Worm (Caenorhabditis elegans) whole organism, L2 larva: ENCODE results near the gene H23L24.4.

Source experiments
- C34F6.9 ChIP-seq: fragments of 150-350 bp; optimal IDR thresholded peaks from 2 replicates; lab custom pipeline; 2014; ENCODE audit warnings: missing biosample characterization, missing genetic modification characterization
- F13H6.1 ChIP-seq: sonication (generic microtip); optimal IDR thresholded peaks from 2 replicates; lab custom pipeline; 2016; ENCODE audit warnings: missing genetic modification characterization, missing compliant biosample characterization
- R02D3.7 ChIP-seq: fragments of 150-350 bp; optimal IDR thresholded peaks from 2 replicates; lab custom pipeline; 2014; ENCODE audit warnings: missing biosample characterization, missing genetic modification characterization
- Y55F3AM.14 ChIP-seq: fragments of 200-800 bp; sonication (Bioruptor generic); optimal IDR thresholded peaks from 2 replicates; lab custom pipeline; 2018; ENCODE audit warnings: mild to moderate bottlenecking, missing genetic modification characterization, missing compliant biosample characterization
- ZK546.5 ChIP-seq: sonication (generic microtip); optimal IDR thresholded peaks from 2 replicates; lab custom pipeline; 2017; ENCODE audit warnings: missing biosample characterization, missing genetic modification characterization
- alr-1 ChIP-seq: fragments of 150-350 bp; optimal IDR thresholded peaks from 2 replicates; lab custom pipeline; 2014; ENCODE audit warnings: missing biosample characterization, missing genetic modification characterization
- aly-2 ChIP-seq: fragments of 150-350 bp; optimal IDR thresholded peaks from 2 replicates; lab custom pipeline; 2014; ENCODE audit warnings: missing biosample characterization, missing genetic modification characterization
- ama-1 ChIP-seq: fragments of 150-350 bp; optimal IDR thresholded peaks from 2 replicates; lab custom pipeline; 2018; ENCODE audit warnings: inconsistent platforms
- blmp-1 ChIP-seq: sonication (generic microtip); optimal IDR thresholded peaks from 2 replicates; lab custom pipeline; 2017; ENCODE audit warnings: missing genetic modification characterization, mild to moderate bottlenecking, missing compliant biosample characterization, antibody characterized with exemption, moderate library complexity; ENCODE audit not compliant: insufficient read depth
- ceh-16 ChIP-seq: fragments of 150-350 bp; optimal IDR thresholded peaks from 2 replicates; lab custom pipeline; 2014; ENCODE audit warnings: missing biosample characterization, missing genetic modification characterization
- ceh-82 ChIP-seq: fragments of 150-350 bp; optimal IDR thresholded peaks from 2 replicates; lab custom pipeline; 2014; ENCODE audit warnings: missing biosample characterization, missing genetic modification characterization
- crh-2 ChIP-seq: sonication (generic microtip); optimal IDR thresholded peaks from 2 replicates; lab custom pipeline; 2017; ENCODE audit warnings: missing biosample characterization, missing genetic modification characterization
- dmd-4 ChIP-seq: sonication (generic microtip); optimal IDR thresholded peaks from 2 replicates; lab custom pipeline; 2017; ENCODE audit warnings: missing biosample characterization, missing genetic modification characterization
- egl-27 ChIP-seq: sonication (generic microtip); optimal IDR thresholded peaks from 3 replicates; lab custom pipeline; 2017; ENCODE audit warnings: missing biosample characterization, missing genetic modification reagents, missing genetic modification characterization
- elt-1 ChIP-seq: fragments of 150-350 bp; optimal IDR thresholded peaks from 2 replicates; lab custom pipeline; 2014; ENCODE audit warnings: missing biosample characterization, missing genetic modification characterization
- elt-3 ChIP-seq: sonication (generic microtip); optimal IDR thresholded peaks from 2 replicates; lab custom pipeline; 2017; ENCODE audit warnings: missing biosample characterization, missing genetic modification characterization
- fos-1 ChIP-seq: fragments of 150-350 bp; optimal IDR thresholded peaks from 2 replicates; lab custom pipeline; 2014; ENCODE audit warnings: missing biosample characterization, missing genetic modification characterization
- gmeb-1 ChIP-seq: fragments of 150-350 bp; optimal IDR thresholded peaks from 2 replicates; lab custom pipeline; 2014; ENCODE audit warnings: missing biosample characterization, missing genetic modification characterization
- lin-11 ChIP-seq: fragments of 150-350 bp; sonication (generic microtip); optimal IDR thresholded peaks from 2 replicates; lab custom pipeline; 2014; ENCODE audit warnings: missing biosample characterization, missing genetic modification characterization, inconsistent platforms, mixed read lengths
- lin-13 ChIP-seq: fragments of 150-350 bp; optimal IDR thresholded peaks from 2 replicates; lab custom pipeline; 2014; ENCODE audit warnings: missing biosample characterization, missing genetic modification reagents, missing genetic modification characterization
- lin-39 ChIP-seq: fragments of 150-350 bp; optimal IDR thresholded peaks from 2 replicates; lab custom pipeline; 2014; ENCODE audit warnings: missing biosample characterization, missing genetic modification reagents, missing genetic modification characterization
- lsy-2 ChIP-seq, 2 experiments: fragments of 150-350 bp in 1 of 2; sonication (generic microtip) in 1 of 2; optimal IDR thresholded peaks; 2 replicates each; lab custom pipeline; 2014 to 2017; ENCODE audit warnings: missing biosample characterization in 2 of 2, missing genetic modification characterization in 2 of 2
- mab-5 ChIP-seq: fragments of 150-350 bp; optimal IDR thresholded peaks from 2 replicates; lab custom pipeline; 2014; ENCODE audit warnings: missing biosample characterization, missing genetic modification characterization
- mbf-1 ChIP-seq: sonication (generic microtip); optimal IDR thresholded peaks from 2 replicates; lab custom pipeline; 2017; ENCODE audit warnings: missing biosample characterization, missing genetic modification characterization
- mdl-1 ChIP-seq, 2 experiments: fragments of 150-350 bp in 1 of 2; sonication (generic microtip) in 1 of 2; optimal IDR thresholded peaks; 2 replicates each; lab custom pipeline; 2017; ENCODE audit warnings: missing biosample characterization in 2 of 2, missing genetic modification characterization in 2 of 2
- nhr-10 ChIP-seq: sonication (generic microtip); optimal IDR thresholded peaks from 2 replicates; lab custom pipeline; 2017; ENCODE audit warnings: missing biosample characterization, missing genetic modification characterization
- nhr-11 ChIP-seq: fragments of 150-350 bp; optimal IDR thresholded peaks from 2 replicates; lab custom pipeline; 2014; ENCODE audit warnings: missing biosample characterization, missing genetic modification characterization
- nhr-12 ChIP-seq: fragments of 150-350 bp; optimal IDR thresholded peaks from 2 replicates; lab custom pipeline; 2014; ENCODE audit warnings: missing biosample characterization, missing genetic modification characterization
- nhr-129 ChIP-seq: fragments of 150-350 bp; optimal IDR thresholded peaks from 2 replicates; lab custom pipeline; 2014; ENCODE audit warnings: missing biosample characterization, missing genetic modification characterization
- nhr-21 ChIP-seq: fragments of 150-350 bp; optimal IDR thresholded peaks from 2 replicates; lab custom pipeline; 2014; ENCODE audit warnings: missing biosample characterization, missing genetic modification characterization
- nhr-23 ChIP-seq: fragments of 150-350 bp; optimal IDR thresholded peaks from 2 replicates; lab custom pipeline; 2014; ENCODE audit warnings: missing biosample characterization, missing genetic modification reagents, missing genetic modification characterization
- nhr-237 ChIP-seq: fragments of 150-350 bp; optimal IDR thresholded peaks from 2 replicates; lab custom pipeline; 2014; ENCODE audit warnings: missing biosample characterization, missing genetic modification characterization
- nhr-25 ChIP-seq: fragments of 150-350 bp; sonication (generic microtip); optimal IDR thresholded peaks from 3 replicates; lab custom pipeline; 2014; ENCODE audit warnings: missing biosample characterization, missing genetic modification characterization
- nhr-6 ChIP-seq: fragments of 150-350 bp; optimal IDR thresholded peaks from 2 replicates; lab custom pipeline; 2014; ENCODE audit warnings: missing biosample characterization, missing genetic modification characterization
- nhr-77 ChIP-seq: fragments of 150-350 bp; optimal IDR thresholded peaks from 2 replicates; lab custom pipeline; 2014; ENCODE audit warnings: missing biosample characterization, missing genetic modification characterization
- peb-1 ChIP-seq: fragments of 150-350 bp; optimal IDR thresholded peaks from 2 replicates; lab custom pipeline; 2014; ENCODE audit warnings: missing biosample characterization, missing genetic modification characterization
- sem-4 ChIP-seq: fragments of 150-350 bp; optimal IDR thresholded peaks from 2 replicates; lab custom pipeline; 2014; ENCODE audit warnings: missing biosample characterization, missing genetic modification reagents, missing genetic modification characterization
- skn-1 ChIP-seq: sonication (generic microtip); optimal IDR thresholded peaks from 2 replicates; lab custom pipeline; 2017; ENCODE audit warnings: missing biosample characterization, missing genetic modification characterization
- sma-3 ChIP-seq: sonication (generic microtip); optimal IDR thresholded peaks from 2 replicates; lab custom pipeline; 2016; ENCODE audit warnings: missing genetic modification reagents, missing genetic modification characterization, missing compliant biosample characterization
- sma-9 ChIP-seq, 2 experiments: fragments of 150-350 bp in 1 of 2; sonication (generic microtip) in 1 of 2; optimal IDR thresholded peaks; 2 replicates each; lab custom pipeline; 2014 to 2016; ENCODE audit warnings: missing genetic modification characterization in 2 of 2, mild to moderate bottlenecking in 1 of 2, missing biosample characterization in 1 of 2, missing compliant biosample characterization in 1 of 2, missing genetic modification reagents in 1 of 2, moderate library complexity in 1 of 2
- snpc-4 ChIP-seq: fragments of 150-350 bp; optimal IDR thresholded peaks from 2 replicates; lab custom pipeline; 2014; ENCODE audit warnings: missing biosample characterization, missing genetic modification characterization
- unc-39 ChIP-seq: fragments of 150-350 bp; optimal IDR thresholded peaks from 2 replicates; lab custom pipeline; 2014; ENCODE audit warnings: missing biosample characterization, missing genetic modification characterization
- unc-55 ChIP-seq: fragments of 150-350 bp; sonication (generic microtip); optimal IDR thresholded peaks from 3 replicates; lab custom pipeline; 2014; ENCODE audit warnings: missing biosample characterization, missing genetic modification reagents, missing genetic modification characterization
- unc-62 ChIP-seq: fragments of 150-350 bp; optimal IDR thresholded peaks from 2 replicates; lab custom pipeline; 2014; ENCODE audit warnings: missing biosample characterization, missing genetic modification reagents, missing genetic modification characterization
- zag-1 ChIP-seq: fragments of 150-350 bp; optimal IDR thresholded peaks from 2 replicates; lab custom pipeline; 2014; ENCODE audit warnings: missing biosample characterization, missing genetic modification characterization
- ztf-1 ChIP-seq: fragments of 200-800 bp; sonication (Bioruptor generic); conservative IDR thresholded peaks from 2 replicates; pipeline ENCODE4 v1.3.6; 2022; ENCODE audit warnings: missing genetic modification characterization, missing compliant biosample characterization
- ztf-11 ChIP-seq: sonication (generic microtip); optimal IDR thresholded peaks from 2 replicates; lab custom pipeline; 2017; ENCODE audit warnings: missing biosample characterization, missing genetic modification characterization
- ztf-4 ChIP-seq: fragments of 150-350 bp; optimal IDR thresholded peaks from 2 replicates; lab custom pipeline; 2014; ENCODE audit warnings: missing biosample characterization, missing genetic modification characterization

Gene H23L24.4

ce11 chrIV:8743654-8744332 is 38.4 kb upstream of the H23L24.4 start, which contains the start of gene F21D5.7:
TSS of gene F21D5.7 (minus strand) at chrIV:8743704.
- no peak for TF ChIP-seq elt-3 (tag; lab: Kevin White, UChicago)
- no peak for TF ChIP-seq mbf-1
- peak; percentile 31 for TF ChIP-seq snpc-4 (tag; lab: Kevin White, UChicago)
- peak; percentile 89 for TF ChIP-seq gmeb-1 (tag; lab: Kevin White, UChicago)
- no peak for TF ChIP-seq nhr-11 (tag; lab: Kevin White, UChicago)
- no peak for TF ChIP-seq aly-2 (tag; lab: Kevin White, UChicago)
- TF ChIP-seq nhr-23 (tag; lab: Kevin White, UChicago) = no peak
- TF ChIP-seq lin-11 (tag; lab: Kevin White, UChicago) = peak; percentile 55
- peak; percentile 68 to 89 for TF ChIP-seq lsy-2 (tag; optimal IDR thresholded peaks at IDR 0.05; lab: Kevin White, UChicago)
- TF ChIP-seq lin-13 = peak; percentile 67
- no peak for TF ChIP-seq elt-1 (tag; lab: Kevin White, UChicago)
- peak; percentile 3 for TF ChIP-seq ZK546.5 (tag; lab: Kevin White, UChicago)
- no peak for TF ChIP-seq alr-1
- no peak for TF ChIP-seq Y55F3AM.14 (GFP tag; lab: Kevin White, UChicago)
- peak; percentile 11 for TF ChIP-seq egl-27 (tag; lab: Kevin White, UChicago)
- TF ChIP-seq nhr-21 = peak; percentile 70
- no peak for TF ChIP-seq ceh-16 (tag; lab: Kevin White, UChicago)
- TF ChIP-seq fos-1 (tag; lab: Kevin White, UChicago) = peak; percentile 55
- TF ChIP-seq lin-39 (tag; lab: Kevin White, UChicago) = no peak
- TF ChIP-seq unc-55 (GFP tag; lab: Kevin White, UChicago) = peak; percentile 85
- no peak for TF ChIP-seq ceh-82 (tag; lab: Kevin White, UChicago)
- TF ChIP-seq sma-3 (GFP tag; lab: Kevin White, UChicago) = no peak
- TF ChIP-seq crh-2 (tag; lab: Kevin White, UChicago) = peak; percentile 91
- TF ChIP-seq C34F6.9 (tag; lab: Kevin White, UChicago) = peak; percentile 89
- TF ChIP-seq nhr-25 (tag; lab: Kevin White, UChicago) = no peak
- peak; percentile 52 for TF ChIP-seq ztf-4 (tag; lab: Kevin White, UChicago)
- TF ChIP-seq unc-39 (tag; lab: Kevin White, UChicago) = no peak
- TF ChIP-seq nhr-237 = no peak
- peak; percentile 41 for TF ChIP-seq skn-1
- TF ChIP-seq blmp-1 (tag; lab: Kevin White, UChicago) = peak; percentile 43
- TF ChIP-seq ztf-1 (GFP tag; lab: Robert Waterston, UW) = no peak
- TF ChIP-seq ztf-11 = no peak
- TF ChIP-seq nhr-77 (tag; lab: Kevin White, UChicago) = no peak
- no peak for TF ChIP-seq R02D3.7 (tag; lab: Kevin White, UChicago)
- no peak for TF ChIP-seq unc-62 (GFP tag; lab: Kevin White, UChicago)
- no peak for TF ChIP-seq zag-1
- TF ChIP-seq mab-5 = peak; percentile 31
- peak; percentile 35 for TF ChIP-seq nhr-6 (tag; lab: Kevin White, UChicago)
- no peak for TF ChIP-seq nhr-12 (tag; lab: Kevin White, UChicago)
- peak in 1 of 2 experiments; percentile 31 for TF ChIP-seq mdl-1 (tag; optimal IDR thresholded peaks at IDR 0.05; lab: Kevin White, UChicago)
- peak; percentile 84 for TF ChIP-seq sma-9 (GFP tag; optimal IDR thresholded peaks at IDR 0.05; lab: Kevin White, UChicago)
- no peak for TF ChIP-seq sma-9 (tag; optimal IDR thresholded peaks at IDR 0.05; lab: Kevin White, UChicago)
- TF ChIP-seq ama-1 (lab: Kevin White, UChicago) = no peak
- no peak for TF ChIP-seq nhr-10
- peak; percentile 37 for TF ChIP-seq sem-4 (tag; lab: Kevin White, UChicago)
- peak; percentile 46 for TF ChIP-seq nhr-129 (tag; lab: Kevin White, UChicago)
- TF ChIP-seq peb-1 = no peak
- peak; percentile 26 for TF ChIP-seq dmd-4 (tag; lab: Kevin White, UChicago)
- no peak for TF ChIP-seq F13H6.1
